Fruit fly (Drosophila melanogaster) whole organism, embryonic: ENCODE data around the gene Mco4.
A peak's percentile ranks its signal among the peaks of the same experiment; 100 is the strongest.

Experiments
- Blimp-1 ChIP-seq: fragments of 200-800 bp; sonication (Bioruptor generic); optimal IDR thresholded peaks from 3 replicates; lab custom pipeline; 2018; ENCODE audit warnings: missing biosample characterization, missing genetic modification characterization, mild to moderate bottlenecking, moderate library complexity, missing genetic modification reagents
- BtbVII ChIP-seq: fragments of 200-800 bp; sonication (Bioruptor generic); optimal IDR thresholded peaks from 3 replicates; lab custom pipeline; 2017; ENCODE audit warnings: missing biosample characterization, mild to moderate bottlenecking, missing genetic modification characterization
- CG10147 ChIP-seq: fragments of 200-800 bp; sonication (Bioruptor generic); optimal IDR thresholded peaks from 2 replicates; lab custom pipeline; 2019; ENCODE audit warnings: missing biosample characterization, mild to moderate bottlenecking, missing genetic modification characterization, moderate library complexity
- CG10209 ChIP-seq: fragments of 200-800 bp; sonication (Bioruptor generic); optimal IDR thresholded peaks from 3 replicates; lab custom pipeline; 2017; ENCODE audit warnings: missing biosample characterization, mild to moderate bottlenecking, missing genetic modification characterization, missing genetic modification reagents
- CG11247 ChIP-seq: fragments of 200-800 bp; sonication (Bioruptor generic); IDR thresholded peaks from 2 replicates; pipeline ENCODE4 v1.3.6; 2022; ENCODE audit warnings: missing biosample characterization, missing genetic modification characterization
- CG11456 ChIP-seq: fragments of 200-800 bp; sonication (Bioruptor generic); IDR thresholded peaks from 3 replicates; pipeline ENCODE4 v1.3.6; 2022; ENCODE audit warnings: missing biosample characterization, missing genetic modification characterization
- CG1602 ChIP-seq: fragments of 200-800 bp; sonication (Bioruptor generic); optimal IDR thresholded peaks from 3 replicates; lab custom pipeline; 2016; ENCODE audit warnings: missing biosample characterization, missing genetic modification characterization
- CG1647 ChIP-seq: fragments of 200-800 bp; sonication (Bioruptor generic); optimal IDR thresholded peaks from 3 replicates; lab custom pipeline; 2016; ENCODE audit warnings: missing biosample characterization, missing genetic modification characterization
- CG17829 ChIP-seq: fragments of 200-800 bp; optimal IDR thresholded peaks from 2 replicates; lab custom pipeline; 2019; ENCODE audit warnings: missing biosample characterization, mild to moderate bottlenecking, missing genetic modification characterization, moderate library complexity
- CG18262 ChIP-seq: fragments of 200-800 bp; optimal IDR thresholded peaks from 3 replicates; lab custom pipeline; 2019; ENCODE audit warnings: missing biosample characterization, mild to moderate bottlenecking, missing genetic modification characterization, moderate library complexity
- CG2116 ChIP-seq: fragments of 200-800 bp; sonication (Bioruptor generic); optimal IDR thresholded peaks from 3 replicates; lab custom pipeline; 2018; ENCODE audit warnings: missing biosample characterization, mild to moderate bottlenecking, missing genetic modification characterization
- CG32772 ChIP-seq: fragments of 200-800 bp; sonication (Bioruptor generic); IDR thresholded peaks from 2 replicates; pipeline ENCODE4 v1.3.6; 2022; ENCODE audit warnings: missing biosample characterization, missing genetic modification characterization
- CG42726 ChIP-seq: fragments of 200-800 bp; sonication (Bioruptor generic); IDR thresholded peaks from 2 replicates; pipeline ENCODE4 v1.3.6; 2022; ENCODE audit warnings: missing biosample characterization, missing genetic modification characterization; ENCODE audit not compliant: partially characterized antibody
- CG5180 ChIP-seq: fragments of 200-800 bp; sonication (Bioruptor generic); optimal IDR thresholded peaks from 3 replicates; lab custom pipeline; 2017; ENCODE audit warnings: missing biosample characterization, missing genetic modification characterization, mild to moderate bottlenecking, moderate library complexity, missing genetic modification reagents
- CG5245 ChIP-seq: fragments of 200-800 bp; sonication (Bioruptor generic); optimal IDR thresholded peaks from 3 replicates; lab custom pipeline; 2016; ENCODE audit warnings: missing biosample characterization, missing genetic modification characterization
- CG6683 ChIP-seq: fragments of 200-800 bp; sonication (Bioruptor generic); optimal IDR thresholded peaks from 2 replicates; lab custom pipeline; 2017; ENCODE audit warnings: missing biosample characterization, mild to moderate bottlenecking, missing genetic modification characterization, missing genetic modification reagents
- CG7839 ChIP-seq: fragments of 200-800 bp; sonication (Bioruptor generic); optimal IDR thresholded peaks from 3 replicates; lab custom pipeline; 2018; ENCODE audit warnings: missing biosample characterization, mild to moderate bottlenecking, missing genetic modification characterization, moderate library complexity
- CG8478 ChIP-seq: fragments of >200 bp; optimal IDR thresholded peaks from 2 replicates; lab custom pipeline; 2018
- CG8924 ChIP-seq: fragments of 200-800 bp; optimal IDR thresholded peaks from 3 replicates; lab custom pipeline; 2019; ENCODE audit warnings: missing biosample characterization, mild to moderate bottlenecking, missing genetic modification characterization, moderate library complexity
- Dad ChIP-seq: fragments of 200-800 bp; sonication (Bioruptor generic); optimal IDR thresholded peaks from 3 replicates; lab custom pipeline; 2016; ENCODE audit warnings: missing biosample characterization, missing genetic modification characterization
- Gsc ChIP-seq: fragments of 200-800 bp; sonication (Bioruptor generic); IDR thresholded peaks from 2 replicates; pipeline ENCODE4 v1.3.6; 2022; ENCODE audit warnings: missing biosample characterization, missing genetic modification characterization
- Hmx ChIP-seq: fragments of 200-800 bp; sonication (Bioruptor generic); optimal IDR thresholded peaks from 2 replicates; lab custom pipeline; 2016; ENCODE audit warnings: missing biosample characterization, missing genetic modification characterization
- Lhr ChIP-seq: fragments of 200-800 bp; sonication (Bioruptor generic); optimal IDR thresholded peaks from 3 replicates; lab custom pipeline; 2017; ENCODE audit warnings: mild to moderate bottlenecking, missing biosample characterization, missing genetic modification reagents, missing genetic modification characterization
- MESR4 ChIP-seq: fragments of 200-800 bp; sonication (Bioruptor generic); optimal IDR thresholded peaks from 2 replicates; lab custom pipeline; 2018; ENCODE audit warnings: missing biosample characterization, mild to moderate bottlenecking, missing genetic modification characterization, moderate library complexity
- Mrtf ChIP-seq: fragments of 200-800 bp; sonication (Bioruptor generic); IDR thresholded peaks from 3 replicates; pipeline ENCODE4 v1.3.6; 2022; ENCODE audit warnings: missing biosample characterization, missing genetic modification characterization
- NfI ChIP-seq: fragments of 200-800 bp; sonication (Bioruptor generic); optimal IDR thresholded peaks from 3 replicates; lab custom pipeline; 2018; ENCODE audit warnings: missing biosample characterization, mild to moderate bottlenecking, missing genetic modification characterization, moderate library complexity
- Ssrp ChIP-seq: fragments of 200-800 bp; sonication (Bioruptor generic); optimal IDR thresholded peaks from 2 replicates; lab custom pipeline; 2018; ENCODE audit warnings: missing biosample characterization, mild to moderate bottlenecking, missing genetic modification characterization, moderate library complexity
- Taf1 ChIP-seq: fragments of 200-800 bp; sonication (Bioruptor generic); IDR thresholded peaks from 2 replicates; pipeline ENCODE4 v1.3.6; 2022; ENCODE audit warnings: missing biosample characterization, missing genetic modification characterization
- Trl ChIP-seq, 3 experiments: fragments of >200 bp in 2 of 3; fragments of 200-800 bp in 1 of 3; sonication (Bioruptor generic) in 1 of 3; optimal IDR thresholded peaks; 2 replicates in 1 of 3; 3 replicates in 2 of 3; lab custom pipeline; 2016 to 2017; ENCODE audit warnings: missing biosample characterization in 1 of 3, missing genetic modification characterization in 1 of 3
- Xrp1 ChIP-seq: fragments of 200-800 bp; sonication (Bioruptor generic); IDR thresholded peaks from 2 replicates; pipeline ENCODE4 v1.3.6; 2022; ENCODE audit warnings: missing biosample characterization, missing genetic modification characterization
- abd-A ChIP-seq: fragments of 200-800 bp; sonication (Bioruptor generic); optimal IDR thresholded peaks from 3 replicates; lab custom pipeline; 2019; ENCODE audit warnings: missing biosample characterization, mild to moderate bottlenecking, missing genetic modification characterization, moderate library complexity
- bbx ChIP-seq: fragments of 200-800 bp; sonication (Bioruptor generic); IDR thresholded peaks from 2 replicates; pipeline ENCODE4 v1.3.6; 2022; ENCODE audit warnings: missing biosample characterization, missing genetic modification characterization; ENCODE audit not compliant: partially characterized antibody
- bcd ChIP-seq: fragments of 200-800 bp; sonication (Bioruptor generic); optimal IDR thresholded peaks from 2 replicates; lab custom pipeline; 2017; ENCODE audit warnings: missing biosample characterization, mild to moderate bottlenecking, missing genetic modification characterization
- crol ChIP-seq: fragments of 200-800 bp; sonication (Bioruptor generic); IDR thresholded peaks from 2 replicates; pipeline ENCODE4 v1.3.6; 2022; ENCODE audit warnings: missing biosample characterization, missing genetic modification characterization
- dmrt99B ChIP-seq: fragments of 200-800 bp; sonication (Bioruptor generic); optimal IDR thresholded peaks from 2 replicates; lab custom pipeline; 2018; ENCODE audit warnings: missing biosample characterization, mild to moderate bottlenecking, missing genetic modification characterization, moderate library complexity
- eve ChIP-seq, 2 experiments: fragments of >200 bp; optimal IDR thresholded peaks; 2 replicates each; lab custom pipeline; 2017; ENCODE audit warnings: missing biosample characterization in 2 of 2, missing genetic modification characterization in 2 of 2
- fru ChIP-seq: fragments of >200 bp; optimal IDR thresholded peaks from 2 replicates; lab custom pipeline; 2017
- ind ChIP-seq: fragments of 200-800 bp; sonication (Bioruptor generic); optimal IDR thresholded peaks from 3 replicates; lab custom pipeline; 2016; ENCODE audit warnings: missing biosample characterization, missing genetic modification characterization
- ken ChIP-seq: fragments of 200-800 bp; sonication (Bioruptor generic); IDR thresholded peaks from 3 replicates; pipeline ENCODE4 v1.3.6; 2022; ENCODE audit warnings: missing biosample characterization, missing genetic modification characterization
- klu ChIP-seq: fragments of 200-800 bp; sonication (Bioruptor generic); IDR thresholded peaks from 2 replicates; pipeline ENCODE4 v1.3.6; 2022; ENCODE audit warnings: missing biosample characterization, missing genetic modification characterization
- lola ChIP-seq, 3 experiments: fragments of >200 bp in 2 of 3; fragments of 200-800 bp in 1 of 3; sonication (Bioruptor generic) in 1 of 3; optimal IDR thresholded peaks; 2 replicates each; lab custom pipeline; 2017 to 2019; ENCODE audit warnings: missing biosample characterization in 3 of 3, missing genetic modification characterization in 3 of 3, mild to moderate bottlenecking in 1 of 3, moderate library complexity in 1 of 3
- lov ChIP-seq, 2 experiments: fragments of 200-800 bp in 1 of 2; fragments of >200 bp in 1 of 2; sonication (Bioruptor generic) in 1 of 2; IDR thresholded peaks in 1 of 2; optimal IDR thresholded peaks in 1 of 2; 2 replicates in 1 of 2; 3 replicates in 1 of 2; pipeline versions ENCODE4 v1.3.6 to Lab custom; 2017 to 2022; ENCODE audit warnings: missing biosample characterization in 1 of 2, missing genetic modification characterization in 1 of 2
- maf-S ChIP-seq: fragments of 200-800 bp; sonication (Bioruptor generic); optimal IDR thresholded peaks from 2 replicates; lab custom pipeline; 2016; ENCODE audit warnings: missing biosample characterization, missing genetic modification characterization
- rib ChIP-seq: fragments of 200-800 bp; sonication (Bioruptor generic); IDR thresholded peaks from 2 replicates; pipeline ENCODE4 v1.3.6; 2022; ENCODE audit warnings: missing biosample characterization, missing genetic modification characterization
- sc ChIP-seq, 3 experiments: fragments of >200 bp in 2 of 3; fragments of 200-800 bp in 1 of 3; sonication (Bioruptor generic) in 1 of 3; optimal IDR thresholded peaks; 2 replicates in 2 of 3; 3 replicates in 1 of 3; lab custom pipeline; 2017; ENCODE audit warnings: mild to moderate bottlenecking in 1 of 3, missing biosample characterization in 1 of 3, missing genetic modification characterization in 1 of 3, missing genetic modification reagents in 1 of 3
- schlank ChIP-seq: fragments of 200-800 bp; sonication (Bioruptor generic); optimal IDR thresholded peaks from 2 replicates; lab custom pipeline; 2018; ENCODE audit warnings: missing biosample characterization, mild to moderate bottlenecking, missing genetic modification characterization
- sima ChIP-seq: fragments of 200-800 bp; sonication (Bioruptor generic); optimal IDR thresholded peaks from 2 replicates; lab custom pipeline; 2016; ENCODE audit warnings: missing biosample characterization, missing genetic modification characterization
- zen ChIP-seq: fragments of 200-800 bp; sonication (Bioruptor generic); optimal IDR thresholded peaks from 3 replicates; lab custom pipeline; 2018; ENCODE audit warnings: missing biosample characterization, mild to moderate bottlenecking, missing genetic modification characterization, moderate library complexity

Mco4 gene

dm6 chrX:17880269-17880889, 24.4 kb upstream of the Mco4 start (continued):
- peak; percentile 92 for TF ChIP-seq Ssrp (tag; lab: Kevin White, UChicago)
- peak; percentile 95 for TF ChIP-seq ind (GFP tag; lab: Kevin White, UChicago)
- TF ChIP-seq sima (GFP tag; lab: Kevin White, UChicago), result peak; percentile 79
- peak; percentile 91 for TF ChIP-seq CG1647 (GFP tag; lab: Kevin White, UChicago)
- peak in 1 of 3 experiments; percentile 79 for TF ChIP-seq lola (GFP tag; optimal IDR thresholded peaks at IDR 0.05; lab: Kevin White, UChicago)
- TF ChIP-seq dmrt99B (tag; lab: Kevin White, UChicago), result peak; percentile 96
- TF ChIP-seq Blimp-1 (GFP tag; lab: Kevin White, UChicago), result peak; percentile 88
- TF ChIP-seq lov (optimal IDR thresholded peaks at IDR 0.05; lab: Kevin White, UChicago), result no peak
- TF ChIP-seq lov (GFP tag; IDR thresholded peaks at IDR 0.05; lab: Robert Waterston, UW), result peak; percentile 92
- no peak for TF ChIP-seq sc (optimal IDR thresholded peaks at IDR 0.05; lab: Kevin White, UChicago)
- TF ChIP-seq sc (GFP tag; optimal IDR thresholded peaks at IDR 0.05; lab: Kevin White, UChicago), result peak; percentile 88
- peak; percentile 97 for TF ChIP-seq CG32772
- peak; percentile 90 for TF ChIP-seq rib
- peak; percentile 66 for TF ChIP-seq zen (tag; lab: Kevin White, UChicago)
- peak; percentile 97 for TF ChIP-seq CG7839 (tag; lab: Kevin White, UChicago)
- no peak for TF ChIP-seq CG42726 (GFP tag; lab: Robert Waterston, UW)
- peak; percentile 90 for TF ChIP-seq BtbVII (GFP tag; lab: Kevin White, UChicago)
- TF ChIP-seq CG11456, result peak; percentile 98
- TF ChIP-seq CG5245 (GFP tag; lab: Kevin White, UChicago), result peak; percentile 85
- TF ChIP-seq CG17829, result peak; percentile 94
- peak; percentile 94 for TF ChIP-seq Xrp1 (GFP tag; lab: Robert Waterston, UW)
- peak; percentile 92 for TF ChIP-seq CG8924 (tag; lab: Kevin White, UChicago)
- TF ChIP-seq bbx (GFP tag; lab: Robert Waterston, UW), result no peak
- peak; percentile 22 to 36 for TF ChIP-seq Trl (optimal IDR thresholded peaks at IDR 0.05; lab: Kevin White, UChicago)
- TF ChIP-seq Trl (GFP tag; optimal IDR thresholded peaks at IDR 0.05; lab: Kevin White, UChicago), result peak; percentile 95
- peak; percentile 85 for TF ChIP-seq Hmx
- peak; percentile 97 for TF ChIP-seq NfI
- peak in 1 of 2 experiments; percentile 89 for TF ChIP-seq eve (GFP tag; optimal IDR thresholded peaks at IDR 0.05; lab: Kevin White, UChicago)
- TF ChIP-seq Taf1, result peak; percentile 93
- peak; percentile 93 for TF ChIP-seq bcd (GFP tag; lab: Kevin White, UChicago)
- peak; percentile 93 for TF ChIP-seq CG10209 (GFP tag; lab: Kevin White, UChicago)
- peak; percentile 96 for TF ChIP-seq CG11247 (GFP tag; lab: Robert Waterston, UW)
- TF ChIP-seq schlank (tag; lab: Kevin White, UChicago), result peak; percentile 96
- TF ChIP-seq Gsc (GFP tag; lab: Robert Waterston, UW), result peak; percentile 86
- TF ChIP-seq Dad (GFP tag; lab: Kevin White, UChicago), result peak; percentile 96
- TF ChIP-seq Mrtf (GFP tag; lab: Robert Waterston, UW), result peak; percentile 94
- TF ChIP-seq Lhr, result peak; percentile 77
- TF ChIP-seq CG18262, result peak; percentile 90
- TF ChIP-seq fru, result no peak
- peak; percentile 93 for TF ChIP-seq klu (GFP tag; lab: Robert Waterston, UW)
- peak; percentile 92 for TF ChIP-seq maf-S (GFP tag; lab: Kevin White, UChicago)
- TF ChIP-seq CG8478 (lab: Kevin White, UChicago), result no peak
- peak; percentile 49 for TF ChIP-seq MESR4
- peak; percentile 97 for TF ChIP-seq ken (GFP tag; lab: Robert Waterston, UW)
- peak; percentile 99 for TF ChIP-seq abd-A (tag; lab: Kevin White, UChicago)
- peak; percentile 89 for TF ChIP-seq CG10147
- peak; percentile 50 for TF ChIP-seq CG2116 (GFP tag; lab: Kevin White, UChicago)
- peak; percentile 72 for TF ChIP-seq crol (GFP tag; lab: Robert Waterston, UW)
- TF ChIP-seq CG6683 (GFP tag; lab: Kevin White, UChicago), result peak; percentile 71
- peak; percentile 91 for TF ChIP-seq CG1602 (GFP tag; lab: Kevin White, UChicago)
- peak; percentile 87 for TF ChIP-seq CG5180 (GFP tag; lab: Kevin White, UChicago)
